Worm (Caenorhabditis elegans): ENCODE measurements around the gene zipt-7.1.

DNA sequence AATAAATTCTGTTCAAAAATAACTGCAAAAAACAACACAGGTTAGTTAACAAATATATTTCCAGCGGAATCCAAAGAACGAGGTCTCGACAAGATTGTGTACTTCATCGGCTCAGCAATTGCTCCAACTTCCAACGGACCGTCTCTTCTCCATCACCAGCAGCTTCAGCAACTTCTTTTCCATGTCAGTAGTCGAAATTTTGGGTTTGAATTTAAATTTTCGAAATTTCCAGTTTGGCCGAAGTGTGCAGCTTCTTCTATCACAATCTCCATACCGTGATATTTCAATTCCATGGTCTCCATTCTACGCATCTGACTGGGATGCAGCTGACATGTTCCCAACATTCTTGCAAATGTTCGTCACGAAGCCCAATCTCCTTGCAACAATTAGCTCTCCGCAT lies 34.5 kb downstream of the zipt-7.1 start:
- no peak for TF ChIP-seq tab-1 (GFP tag; IDR thresholded peaks at IDR 0.05)
- no peak for TF ChIP-seq ref-1 (GFP tag; conservative IDR thresholded peaks at IDR 0.05)
- no peak for TF ChIP-seq cog-1 (tag; optimal IDR thresholded peaks at IDR 0.05)
